Worm (Caenorhabditis elegans) whole organism, L1 larva: Measurements from ENCODE around the gene C25F9.4.

Experiments used
- aha-1 ChIP-seq: fragments of 150-350 bp; optimal IDR thresholded peaks from 2 replicates; lab custom pipeline; 2014; ENCODE audit warnings: missing biosample characterization, missing genetic modification characterization
- aly-2 ChIP-seq: fragments of 150-350 bp; optimal IDR thresholded peaks from 2 replicates; lab custom pipeline; 2014; ENCODE audit warnings: missing biosample characterization, missing genetic modification characterization
- isw-1 ChIP-seq: fragments of 200-800 bp; sonication (Bioruptor generic); IDR thresholded peaks from 2 replicates; pipeline ENCODE4 v1.3.6; 2022; ENCODE audit warnings: missing genetic modification characterization, missing compliant biosample characterization
- lin-13 ChIP-seq: fragments of 150-350 bp; optimal IDR thresholded peaks from 2 replicates; lab custom pipeline; 2014; ENCODE audit warnings: missing biosample characterization, missing genetic modification reagents, missing genetic modification characterization
- lin-15B ChIP-seq: fragments of 150-350 bp; sonication (generic microtip); optimal IDR thresholded peaks from 3 replicates; lab custom pipeline; 2014; ENCODE audit warnings: missing biosample characterization, missing genetic modification characterization
- lin-35 ChIP-seq, 2 experiments: fragments of 150-350 bp; optimal IDR thresholded peaks; 2 replicates each; lab custom pipeline; 2014; ENCODE audit warnings: missing biosample characterization in 2 of 2, missing genetic modification characterization in 2 of 2, missing genetic modification reagents in 2 of 2
- lir-3 ChIP-seq: sonication (generic microtip); optimal IDR thresholded peaks from 2 replicates; lab custom pipeline; 2016; ENCODE audit warnings: mild to moderate bottlenecking, missing genetic modification characterization, moderate library complexity, missing compliant biosample characterization; ENCODE audit not compliant: poor library complexity
- mef-2 ChIP-seq: fragments of 150-350 bp; optimal IDR thresholded peaks from 2 replicates; lab custom pipeline; 2014; ENCODE audit warnings: missing biosample characterization, missing genetic modification characterization
- nhr-11 ChIP-seq: fragments of 150-350 bp; optimal IDR thresholded peaks from 2 replicates; lab custom pipeline; 2014; ENCODE audit warnings: missing biosample characterization, missing genetic modification characterization
- nhr-28 ChIP-seq: fragments of 150-350 bp; optimal IDR thresholded peaks from 2 replicates; lab custom pipeline; 2014; ENCODE audit warnings: missing biosample characterization, missing genetic modification characterization
- pax-3 ChIP-seq: fragments of 200-800 bp; sonication (Bioruptor generic); optimal IDR thresholded peaks from 2 replicates; lab custom pipeline; 2018; ENCODE audit warnings: mild to moderate bottlenecking, missing genetic modification characterization, moderate library complexity, missing compliant biosample characterization
- skn-1 ChIP-seq: fragments of 150-350 bp; optimal IDR thresholded peaks from 2 replicates; lab custom pipeline; 2014; ENCODE audit warnings: missing biosample characterization, missing genetic modification characterization
- unc-62 ChIP-seq: fragments of 150-350 bp; optimal IDR thresholded peaks from 2 replicates; lab custom pipeline; 2014; ENCODE audit warnings: missing biosample characterization, missing genetic modification reagents, missing genetic modification characterization

DNA sequence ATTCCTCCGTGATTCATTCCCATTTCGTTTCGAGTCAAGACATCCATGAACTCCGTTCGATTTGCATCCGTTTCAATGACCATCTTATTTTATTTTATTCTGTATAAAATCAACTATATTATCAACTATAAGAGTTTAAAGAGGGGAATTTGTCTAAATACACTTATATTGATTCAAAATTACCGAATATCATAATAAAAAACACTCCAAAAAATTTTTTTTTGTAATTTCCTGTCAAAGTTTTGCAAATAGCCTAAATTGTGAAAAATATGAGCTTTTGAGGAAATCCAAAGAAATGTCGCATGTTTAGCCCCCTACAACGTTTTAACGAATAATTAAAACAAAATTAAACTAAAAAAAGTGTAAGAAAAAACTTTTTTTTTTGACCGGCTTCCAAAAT is 45.6 kb upstream of the C25F9.4 start, which contains the start of gene Y43F8B.15:
- no peak for TF ChIP-seq mef-2
- TF ChIP-seq unc-62 (GFP tag; lab: Kevin White, UChicago), result no peak
- no peak for TF ChIP-seq pax-3 (tag; lab: Kevin White, UChicago)
- no peak for TF ChIP-seq skn-1 (tag; lab: Kevin White, UChicago)
- TF ChIP-seq lin-35 (GFP tag; optimal IDR thresholded peaks at IDR 0.05; lab: Kevin White, UChicago), result no peak
- no peak for TF ChIP-seq isw-1 (GFP tag; lab: Robert Waterston, UW)
- TF ChIP-seq nhr-11 (tag; lab: Kevin White, UChicago), result no peak
- no peak for TF ChIP-seq aha-1 (tag; lab: Kevin White, UChicago)
- TF ChIP-seq lin-13 (GFP tag; lab: Kevin White, UChicago), result no peak
- no peak for TF ChIP-seq lir-3 (tag; lab: Kevin White, UChicago)
- no peak for TF ChIP-seq aly-2 (tag; lab: Kevin White, UChicago)
- TF ChIP-seq nhr-28 (tag; lab: Kevin White, UChicago), result no peak
- no peak for TF ChIP-seq lin-15B
